Fruit fly (Drosophila melanogaster) whole organism, wandering third instar larva: Measurements from ENCODE around the gene CG33927.

Experiments
- Abd-B ChIP-seq: fragments of >200 bp; optimal IDR thresholded peaks from 2 replicates; lab custom pipeline; 2017; ENCODE audit warnings: missing biosample characterization, missing genetic modification characterization
- Hnf4 ChIP-seq: fragments of 200-800 bp; sonication (Bioruptor generic); optimal IDR thresholded peaks from 2 replicates; lab custom pipeline; 2016; ENCODE audit warnings: missing biosample characterization, mild to moderate bottlenecking, missing genetic modification characterization
- Hr83 ChIP-seq: fragments of 200-300 bp; sonication (Bioruptor generic); optimal IDR thresholded peaks from 2 replicates; lab custom pipeline; 2016; ENCODE audit warnings: missing biosample characterization, mild to moderate bottlenecking, missing genetic modification characterization, moderate library complexity; ENCODE audit not compliant: poor library complexity, severe bottlenecking
- OdsH ChIP-seq: fragments of 200-800 bp; sonication (Bioruptor generic); optimal IDR thresholded peaks from 2 replicates; lab custom pipeline; 2016; ENCODE audit warnings: missing biosample characterization, mild to moderate bottlenecking, missing genetic modification characterization
- Sp1 ChIP-seq: fragments of 200-800 bp; sonication (Bioruptor generic); optimal IDR thresholded peaks from 3 replicates; lab custom pipeline; 2019; ENCODE audit warnings: missing biosample characterization, mild to moderate bottlenecking, missing genetic modification characterization, moderate library complexity
- br ChIP-seq: fragments of 200-800 bp; sonication (Bioruptor generic); optimal IDR thresholded peaks from 2 replicates; lab custom pipeline; 2016; ENCODE audit warnings: missing biosample characterization, missing genetic modification characterization
- ey ChIP-seq: fragments of 200-800 bp; sonication (Bioruptor generic); optimal IDR thresholded peaks from 2 replicates; lab custom pipeline; 2016; ENCODE audit warnings: missing biosample characterization, missing genetic modification characterization
- fru ChIP-seq: fragments of 200-800 bp; sonication (Bioruptor generic); optimal IDR thresholded peaks from 3 replicates; lab custom pipeline; 2016; ENCODE audit warnings: missing biosample characterization, mild to moderate bottlenecking, missing genetic modification characterization
- h ChIP-seq: fragments of 200-800 bp; sonication (Bioruptor generic); optimal IDR thresholded peaks from 3 replicates; lab custom pipeline; 2016; ENCODE audit warnings: missing biosample characterization, mild to moderate bottlenecking, missing genetic modification characterization
- psq ChIP-seq: fragments of 200-800 bp; sonication (Bioruptor generic); optimal IDR thresholded peaks from 3 replicates; lab custom pipeline; 2017; ENCODE audit warnings: missing biosample characterization, mild to moderate bottlenecking, missing genetic modification characterization, moderate library complexity
- rgr ChIP-seq: fragments of 200-800 bp; sonication (Bioruptor generic); optimal IDR thresholded peaks from 3 replicates; lab custom pipeline; 2016; ENCODE audit warnings: missing biosample characterization, mild to moderate bottlenecking, missing genetic modification characterization
- sage ChIP-seq: fragments of 200-800 bp; sonication (Bioruptor generic); optimal IDR thresholded peaks from 2 replicates; lab custom pipeline; 2016; ENCODE audit warnings: missing biosample characterization, mild to moderate bottlenecking, missing genetic modification characterization
- usp ChIP-seq: fragments of >200 bp; optimal IDR thresholded peaks from 2 replicates; lab custom pipeline; 2017; ENCODE audit warnings: missing biosample characterization, missing genetic modification characterization

DNA sequence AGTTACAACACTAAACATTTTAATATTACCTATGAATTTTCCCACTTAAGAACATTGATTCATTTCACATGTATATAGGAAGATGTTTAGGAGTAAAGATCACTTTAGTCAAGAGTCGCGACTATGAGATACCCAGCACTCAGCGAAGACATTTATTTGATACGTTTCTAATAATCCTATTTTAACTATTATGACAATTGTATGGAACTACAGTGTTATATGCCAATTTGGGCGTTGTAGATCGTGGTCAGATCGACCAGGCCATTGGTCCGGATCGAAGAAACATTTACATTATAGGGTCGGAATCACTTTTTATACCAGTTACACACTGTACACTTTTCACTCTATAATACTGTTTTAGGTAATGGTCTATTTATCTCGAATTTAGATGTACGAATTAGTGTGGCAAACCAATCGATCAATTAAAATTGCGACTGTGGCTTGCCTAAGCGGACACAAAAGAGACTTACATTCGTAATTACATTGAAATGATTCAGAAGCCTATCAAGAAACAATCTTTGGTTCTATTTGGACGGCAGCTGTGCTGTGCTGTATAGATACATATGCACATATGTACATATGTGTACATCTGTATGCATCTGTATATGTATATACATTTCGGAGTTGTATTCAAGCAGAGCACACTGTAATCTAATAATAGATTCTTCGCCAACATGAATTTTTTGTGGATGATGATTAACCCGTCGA is 49.7 kb downstream of the CG33927 start:
- TF ChIP-seq Hr83 (GFP tag; lab: Kevin White, UChicago) = no peak
- TF ChIP-seq Hnf4 = no peak
- TF ChIP-seq psq (GFP tag; lab: Kevin White, UChicago) = no peak
- TF ChIP-seq h (GFP tag; lab: Kevin White, UChicago) = no peak
- no peak for TF ChIP-seq br (GFP tag; lab: Kevin White, UChicago)
- TF ChIP-seq Abd-B (GFP tag; lab: Kevin White, UChicago) = no peak
- TF ChIP-seq ey (GFP tag; lab: Kevin White, UChicago) = no peak
- no peak for TF ChIP-seq Sp1
- TF ChIP-seq rgr = no peak
- TF ChIP-seq sage = no peak
- TF ChIP-seq fru (GFP tag; lab: Kevin White, UChicago) = no peak
- TF ChIP-seq OdsH = no peak
- TF ChIP-seq usp (GFP tag; lab: Kevin White, UChicago) = no peak
